Fruit fly (Drosophila melanogaster) whole organism, embryonic: ENCODE data around the gene Cka.
A peak's percentile ranks its signal among the peaks of the same experiment; 100 is the strongest.

Experiments used
- Ada2b ChIP-seq: fragments of 200-800 bp; sonication (Bioruptor generic); IDR thresholded peaks from 2 replicates; pipeline ENCODE4 v1.3.6; 2022; ENCODE audit warnings: missing biosample characterization, missing genetic modification characterization
- Awh ChIP-seq: fragments of 200-800 bp; sonication (Bioruptor generic); IDR thresholded peaks from 2 replicates; pipeline ENCODE4, ENCODE4 v1.3.6; 2022; ENCODE audit warnings: missing biosample characterization, missing genetic modification characterization
- Bgb ChIP-seq: fragments of 200-800 bp; sonication (Bioruptor generic); IDR thresholded peaks from 2 replicates; pipeline ENCODE4 v1.3.6; 2022; ENCODE audit warnings: missing biosample characterization, missing genetic modification characterization; ENCODE audit not compliant: partially characterized antibody
- CG10654 ChIP-seq: fragments of 200-800 bp; sonication (Bioruptor generic); optimal IDR thresholded peaks from 2 replicates; lab custom pipeline; 2016; ENCODE audit warnings: missing biosample characterization, missing genetic modification characterization
- CG11695 ChIP-seq: fragments of 200-800 bp; sonication (Bioruptor generic); IDR thresholded peaks from 3 replicates; pipeline ENCODE4 v1.3.6; 2022; ENCODE audit warnings: missing biosample characterization, missing genetic modification characterization
- CG13894 ChIP-seq: fragments of 200-800 bp; sonication (Bioruptor generic); optimal IDR thresholded peaks from 3 replicates; lab custom pipeline; 2018; ENCODE audit warnings: missing biosample characterization, mild to moderate bottlenecking, missing genetic modification characterization, moderate library complexity
- CG1602 ChIP-seq: fragments of 200-800 bp; sonication (Bioruptor generic); optimal IDR thresholded peaks from 3 replicates; lab custom pipeline; 2016; ENCODE audit warnings: missing biosample characterization, missing genetic modification characterization
- CG17359 ChIP-seq: fragments of 200-800 bp; sonication (Bioruptor generic); optimal IDR thresholded peaks from 3 replicates; lab custom pipeline; 2018; ENCODE audit warnings: missing biosample characterization, mild to moderate bottlenecking, missing genetic modification characterization, moderate library complexity
- CG17912 ChIP-seq: fragments of 200-800 bp; sonication (Bioruptor generic); optimal IDR thresholded peaks from 2 replicates; lab custom pipeline; 2018; ENCODE audit warnings: missing biosample characterization, mild to moderate bottlenecking, missing genetic modification characterization
- CG18476 ChIP-seq: fragments of 200-800 bp; sonication (Bioruptor generic); optimal IDR thresholded peaks from 2 replicates; lab custom pipeline; 2016; ENCODE audit warnings: missing biosample characterization, mild to moderate bottlenecking, missing genetic modification characterization
- CG2712 ChIP-seq: fragments of 200-800 bp; optimal IDR thresholded peaks from 3 replicates; lab custom pipeline; 2019; ENCODE audit warnings: missing biosample characterization, mild to moderate bottlenecking, missing genetic modification characterization, moderate library complexity
- CG3995 ChIP-seq: fragments of 200-800 bp; sonication (Bioruptor generic); optimal IDR thresholded peaks from 3 replicates; lab custom pipeline; 2016; ENCODE audit warnings: missing biosample characterization, missing genetic modification characterization
- CG4404 ChIP-seq: fragments of 200-800 bp; sonication (Bioruptor generic); IDR thresholded peaks from 2 replicates; pipeline ENCODE4 v1.3.6; 2022; ENCODE audit warnings: missing biosample characterization, missing genetic modification characterization
- CG4730 ChIP-seq: fragments of 200-800 bp; sonication (Bioruptor generic); IDR thresholded peaks from 2 replicates; pipeline ENCODE4 v1.3.6; 2022; ENCODE audit warnings: missing biosample characterization, missing genetic modification characterization
- CG6791 ChIP-seq: fragments of 200-800 bp; sonication (Bioruptor generic); IDR thresholded peaks from 3 replicates; pipeline ENCODE4 v1.3.6; 2022; ENCODE audit warnings: missing biosample characterization, missing genetic modification characterization; ENCODE audit not compliant: partially characterized antibody
- CG8359 ChIP-seq: fragments of 200-800 bp; sonication (Bioruptor generic); optimal IDR thresholded peaks from 2 replicates; lab custom pipeline; 2017; ENCODE audit warnings: missing biosample characterization, mild to moderate bottlenecking, missing genetic modification characterization, borderline replicate concordance
- CG8924 ChIP-seq: fragments of 200-800 bp; optimal IDR thresholded peaks from 3 replicates; lab custom pipeline; 2019; ENCODE audit warnings: missing biosample characterization, mild to moderate bottlenecking, missing genetic modification characterization, moderate library complexity
- Dref ChIP-seq: fragments of 200-800 bp; sonication (Bioruptor generic); IDR thresholded peaks from 2 replicates; pipeline ENCODE4 v1.3.6; 2022; ENCODE audit warnings: missing biosample characterization, missing genetic modification characterization
- Max ChIP-seq: fragments of 200-800 bp; sonication (Bioruptor generic); optimal IDR thresholded peaks from 2 replicates; lab custom pipeline; 2016; ENCODE audit warnings: missing biosample characterization, mild to moderate bottlenecking, missing genetic modification characterization
- Poxn ChIP-seq: fragments of 200-800 bp; sonication (Bioruptor generic); IDR thresholded peaks from 2 replicates; pipeline ENCODE4 v1.3.6; 2022; ENCODE audit warnings: missing biosample characterization, missing genetic modification characterization
- Sry-β ChIP-seq: fragments of 200-800 bp; sonication (Bioruptor generic); optimal IDR thresholded peaks from 2 replicates; lab custom pipeline; 2018; ENCODE audit warnings: missing biosample characterization, mild to moderate bottlenecking, missing genetic modification characterization, moderate library complexity
- Ssrp ChIP-seq: fragments of 200-800 bp; sonication (Bioruptor generic); optimal IDR thresholded peaks from 2 replicates; lab custom pipeline; 2018; ENCODE audit warnings: missing biosample characterization, mild to moderate bottlenecking, missing genetic modification characterization, moderate library complexity
- Usf ChIP-seq: fragments of 200-800 bp; sonication (Bioruptor generic); optimal IDR thresholded peaks from 2 replicates; lab custom pipeline; 2017; ENCODE audit warnings: missing genotype, missing biosample characterization, missing genetic modification characterization
- Xbp1 ChIP-seq: fragments of 200-800 bp; sonication (Bioruptor generic); optimal IDR thresholded peaks from 3 replicates; lab custom pipeline; 2016; ENCODE audit warnings: missing biosample characterization, mild to moderate bottlenecking, missing genetic modification characterization
- az2 ChIP-seq: fragments of 200-800 bp; sonication (Bioruptor generic); optimal IDR thresholded peaks from 3 replicates; lab custom pipeline; 2016; ENCODE audit warnings: missing biosample characterization, missing genetic modification characterization
- da ChIP-seq: fragments of 200-800 bp; sonication (Bioruptor generic); optimal IDR thresholded peaks from 2 replicates; lab custom pipeline; 2016; ENCODE audit warnings: missing biosample characterization, missing genetic modification characterization
- dan ChIP-seq: fragments of 200-800 bp; sonication (Bioruptor generic); IDR thresholded peaks from 2 replicates; pipeline ENCODE4 v1.3.6; 2022; ENCODE audit warnings: missing biosample characterization, missing genetic modification characterization
- danr ChIP-seq: fragments of 200-800 bp; sonication (Bioruptor generic); IDR thresholded peaks from 2 replicates; pipeline ENCODE4 v1.3.6; 2022; ENCODE audit warnings: missing biosample characterization, missing genetic modification characterization
- dimm ChIP-seq: fragments of 200-800 bp; sonication (Bioruptor generic); IDR thresholded peaks from 2 replicates; pipeline ENCODE4 v1.3.6; 2022; ENCODE audit warnings: missing biosample characterization, missing genetic modification characterization
- en ChIP-seq: fragments of 200-800 bp; sonication (Bioruptor generic); optimal IDR thresholded peaks from 2 replicates; lab custom pipeline; 2016; ENCODE audit warnings: missing biosample characterization, missing genetic modification characterization
- esg ChIP-seq: fragments of 200-800 bp; sonication (Bioruptor generic); conservative IDR thresholded peaks from 2 replicates; pipeline ENCODE4 v1.3.6; 2022; ENCODE audit warnings: missing biosample characterization, missing genetic modification characterization
- eve ChIP-seq, 2 experiments: fragments of >200 bp; optimal IDR thresholded peaks; 2 replicates each; lab custom pipeline; 2017; ENCODE audit warnings: missing biosample characterization in 2 of 2, missing genetic modification characterization in 2 of 2
- ewg ChIP-seq: fragments of 200-800 bp; sonication (Bioruptor generic); optimal IDR thresholded peaks from 3 replicates; lab custom pipeline; 2017; ENCODE audit warnings: mild to moderate bottlenecking, missing biosample characterization, missing genetic modification reagents, missing genetic modification characterization
- eyg ChIP-seq: fragments of 200-800 bp; sonication (Bioruptor generic); optimal IDR thresholded peaks from 3 replicates; lab custom pipeline; 2016; ENCODE audit warnings: missing biosample characterization, missing genetic modification characterization
- gfzf ChIP-seq: fragments of 200-800 bp; sonication (Bioruptor generic); optimal IDR thresholded peaks from 2 replicates; lab custom pipeline; 2016; ENCODE audit warnings: missing biosample characterization, mild to moderate bottlenecking, missing genetic modification characterization, moderate library complexity
- hkb ChIP-seq, 2 experiments: fragments of 200-800 bp in 1 of 2; fragments of >200 bp in 1 of 2; sonication (Bioruptor generic) in 1 of 2; IDR thresholded peaks in 1 of 2; optimal IDR thresholded peaks in 1 of 2; 2 replicates each; pipeline versions ENCODE4 v1.3.6 to Lab custom; 2017 to 2022; ENCODE audit warnings: missing biosample characterization in 1 of 2, missing genetic modification characterization in 1 of 2
- ind ChIP-seq: fragments of 200-800 bp; sonication (Bioruptor generic); optimal IDR thresholded peaks from 3 replicates; lab custom pipeline; 2016; ENCODE audit warnings: missing biosample characterization, missing genetic modification characterization
- jigr1 ChIP-seq: fragments of 200-800 bp; sonication (Bioruptor generic); IDR thresholded peaks from 3 replicates; pipeline ENCODE4 v1.3.6; 2022; ENCODE audit warnings: missing biosample characterization, missing genetic modification characterization
- ken ChIP-seq: fragments of 200-800 bp; sonication (Bioruptor generic); IDR thresholded peaks from 3 replicates; pipeline ENCODE4 v1.3.6; 2022; ENCODE audit warnings: missing biosample characterization, missing genetic modification characterization
- maf-S ChIP-seq: fragments of 200-800 bp; sonication (Bioruptor generic); optimal IDR thresholded peaks from 2 replicates; lab custom pipeline; 2016; ENCODE audit warnings: missing biosample characterization, missing genetic modification characterization
- mld ChIP-seq: fragments of 200-800 bp; sonication (Bioruptor generic); IDR thresholded peaks from 3 replicates; pipeline ENCODE4 v1.3.6; 2022; ENCODE audit warnings: missing biosample characterization, missing genetic modification characterization; ENCODE audit not compliant: partially characterized antibody
- nom ChIP-seq: fragments of 200-800 bp; sonication (Bioruptor generic); optimal IDR thresholded peaks from 2 replicates; lab custom pipeline; 2017; ENCODE audit warnings: missing biosample characterization, missing genetic modification characterization, mild to moderate bottlenecking, moderate library complexity, missing genetic modification reagents
- pnt ChIP-seq: fragments of 200-800 bp; sonication (Bioruptor generic); optimal IDR thresholded peaks from 3 replicates; lab custom pipeline; 2016; ENCODE audit warnings: missing biosample characterization, missing genetic modification characterization
- ranshi ChIP-seq: fragments of 200-800 bp; sonication (Bioruptor generic); IDR thresholded peaks from 2 replicates; pipeline ENCODE4 v1.3.6; 2022; ENCODE audit warnings: missing biosample characterization, missing genetic modification characterization
- repo ChIP-seq: fragments of 200-800 bp; sonication (Bioruptor generic); optimal IDR thresholded peaks from 2 replicates; lab custom pipeline; 2016; ENCODE audit warnings: missing biosample characterization, missing genetic modification characterization
- run ChIP-seq: fragments of 200-800 bp; sonication (Bioruptor generic); optimal IDR thresholded peaks from 3 replicates; lab custom pipeline; 2018; ENCODE audit warnings: missing biosample characterization, mild to moderate bottlenecking, missing genetic modification characterization
- so ChIP-seq: fragments of 200-800 bp; sonication (Bioruptor generic); IDR thresholded peaks from 3 replicates; pipeline ENCODE4 v1.3.6; 2022; ENCODE audit warnings: missing biosample characterization, missing genetic modification characterization
- sug ChIP-seq: fragments of 200-800 bp; optimal IDR thresholded peaks from 2 replicates; lab custom pipeline; 2019; ENCODE audit warnings: missing biosample characterization, mild to moderate bottlenecking, missing genetic modification characterization, moderate library complexity
- zen2 ChIP-seq: fragments of 200-800 bp; sonication (Bioruptor generic); IDR thresholded peaks from 3 replicates; pipeline ENCODE4 v1.3.6; 2022; ENCODE audit warnings: missing biosample characterization, missing genetic modification characterization; ENCODE audit not compliant: partially characterized antibody

The Cka gene

dm6 chr2L:7984059-7984800 is 46.3 kb upstream of the Cka start, which contains the start of gene Snoo (continued):
- TF ChIP-seq ind (GFP tag; lab: Kevin White, UChicago): no peak
- TF ChIP-seq Usf (GFP tag; lab: Kevin White, UChicago): no peak
- no peak for TF ChIP-seq az2 (GFP tag; lab: Kevin White, UChicago)
- TF ChIP-seq CG6791 (GFP tag; lab: Robert Waterston, UW): peak; percentile 59; the same call in 1 of the 3 replicates
- TF ChIP-seq da: no peak
- no peak for TF ChIP-seq hkb (optimal IDR thresholded peaks at IDR 0.05; lab: Kevin White, UChicago)
- TF ChIP-seq hkb (GFP tag; IDR thresholded peaks at IDR 0.05; lab: Robert Waterston, UW): 0 out of 2 replicates have a peak, but pooled peaks have one; percentile 20
- TF ChIP-seq Max (GFP tag; lab: Kevin White, UChicago): no peak
- TF ChIP-seq en (GFP tag; lab: Kevin White, UChicago): no peak
- no peak for TF ChIP-seq CG3995 (GFP tag; lab: Kevin White, UChicago)
- peak; percentile 46 for TF ChIP-seq ewg
- no peak for TF ChIP-seq maf-S (GFP tag; lab: Kevin White, UChicago)
- no peak for TF ChIP-seq Xbp1 (GFP tag; lab: Kevin White, UChicago)
- TF ChIP-seq ranshi: no peak; the same call in 1 of the 2 replicates
- TF ChIP-seq dan (GFP tag; lab: Robert Waterston, UW): no peak
- no peak for TF ChIP-seq Dref (GFP tag; lab: Robert Waterston, UW)
- peak; percentile 13 for TF ChIP-seq CG13894 (tag; lab: Kevin White, UChicago)
- TF ChIP-seq CG10654 (GFP tag; lab: Kevin White, UChicago): no peak
- no peak for TF ChIP-seq eyg (GFP tag; lab: Kevin White, UChicago)
- no peak for TF ChIP-seq mld
- TF ChIP-seq jigr1 (GFP tag; lab: Robert Waterston, UW): no peak
- no peak for TF ChIP-seq Ssrp (tag; lab: Kevin White, UChicago)
- peak; percentile 61 for TF ChIP-seq Bgb (GFP tag; lab: Robert Waterston, UW)
- TF ChIP-seq dimm (GFP tag; lab: Robert Waterston, UW): no peak
- peak; percentile 52; the same call in 2 of the 3 replicates for TF ChIP-seq so (GFP tag; lab: Robert Waterston, UW)
- TF ChIP-seq CG11695 (GFP tag; lab: Robert Waterston, UW): no peak
- no peak for TF ChIP-seq CG17912
- TF ChIP-seq Ada2b (GFP tag; lab: Robert Waterston, UW): no peak
- no peak for TF ChIP-seq CG18476 (GFP tag; lab: Kevin White, UChicago)
- TF ChIP-seq run (tag; lab: Kevin White, UChicago): no peak
- peak in 1 of 2 experiments; percentile 43 for TF ChIP-seq eve (GFP tag; optimal IDR thresholded peaks at IDR 0.05; lab: Kevin White, UChicago)
- no peak for TF ChIP-seq Sry-β (GFP tag; lab: Kevin White, UChicago)
- no peak for TF ChIP-seq Awh (GFP tag; lab: Robert Waterston, UW)
- TF ChIP-seq pnt (GFP tag; lab: Kevin White, UChicago): no peak
- peak; percentile 25 for TF ChIP-seq CG8924 (tag; lab: Kevin White, UChicago)
- TF ChIP-seq Poxn (GFP tag; lab: Robert Waterston, UW): no peak
- TF ChIP-seq CG4404 (GFP tag; lab: Robert Waterston, UW): no peak
- no peak for TF ChIP-seq repo (GFP tag; lab: Kevin White, UChicago)
- no peak for TF ChIP-seq ken (GFP tag; lab: Robert Waterston, UW)
- TF ChIP-seq gfzf (GFP tag; lab: Kevin White, UChicago): peak; percentile 96
- no peak for TF ChIP-seq CG8359 (GFP tag; lab: Kevin White, UChicago)
- peak; percentile 64; the same call in 2 of the 3 replicates for TF ChIP-seq zen2 (GFP tag; lab: Robert Waterston, UW)
- TF ChIP-seq danr (GFP tag; lab: Robert Waterston, UW): no peak
- TF ChIP-seq CG1602 (GFP tag; lab: Kevin White, UChicago): no peak
- TF ChIP-seq CG4730: no peak
- no peak for TF ChIP-seq sug (tag; lab: Kevin White, UChicago)
- no peak for TF ChIP-seq esg
- no peak for TF ChIP-seq CG17359
- TF ChIP-seq CG2712 (tag; lab: Kevin White, UChicago): peak; percentile 7
- peak; percentile 6 for TF ChIP-seq nom (GFP tag; lab: Kevin White, UChicago)
